Fruit fly (Drosophila melanogaster) whole organism, wandering third instar larva: ENCODE results near the gene CG5934.

Experiments
- Abd-B ChIP-seq: fragments of >200 bp; optimal IDR thresholded peaks from 2 replicates; lab custom pipeline; 2017; ENCODE audit warnings: missing biosample characterization, missing genetic modification characterization
- CG32264 ChIP-seq: fragments of 200-800 bp; sonication (Bioruptor generic); optimal IDR thresholded peaks from 2 replicates; lab custom pipeline; 2016; ENCODE audit warnings: missing biosample characterization, missing genetic modification characterization
- CrebA ChIP-seq: fragments of 200-800 bp; sonication (Bioruptor generic); optimal IDR thresholded peaks from 2 replicates; lab custom pipeline; 2016; ENCODE audit warnings: missing biosample characterization, mild to moderate bottlenecking, missing genetic modification characterization, borderline replicate concordance
- Dfd ChIP-seq: fragments of >200 bp; optimal IDR thresholded peaks from 2 replicates; lab custom pipeline; 2017; ENCODE audit warnings: missing biosample characterization, missing genetic modification characterization
- Myc ChIP-seq: fragments of >200 bp; optimal IDR thresholded peaks from 2 replicates; lab custom pipeline; 2017
- OdsH ChIP-seq: fragments of 200-800 bp; sonication (Bioruptor generic); optimal IDR thresholded peaks from 2 replicates; lab custom pipeline; 2016; ENCODE audit warnings: missing biosample characterization, mild to moderate bottlenecking, missing genetic modification characterization
- Rel ChIP-seq, 2 experiments: fragments of 200-800 bp; sonication (Bioruptor generic) in 1 of 2; optimal IDR thresholded peaks; 2 replicates in 1 of 2; 3 replicates in 1 of 2; lab custom pipeline; 2016 to 2019; ENCODE audit warnings: mild to moderate bottlenecking in 2 of 2, missing biosample characterization in 2 of 2, missing genetic modification characterization in 2 of 2, moderate library complexity in 1 of 2
- br ChIP-seq: fragments of 200-800 bp; sonication (Bioruptor generic); optimal IDR thresholded peaks from 2 replicates; lab custom pipeline; 2016; ENCODE audit warnings: missing biosample characterization, missing genetic modification characterization
- dmrt93B ChIP-seq: fragments of 200-800 bp; sonication (Bioruptor generic); optimal IDR thresholded peaks from 2 replicates; lab custom pipeline; 2018; ENCODE audit warnings: missing biosample characterization, mild to moderate bottlenecking, missing genetic modification characterization
- fru ChIP-seq: fragments of 200-800 bp; sonication (Bioruptor generic); optimal IDR thresholded peaks from 3 replicates; lab custom pipeline; 2016; ENCODE audit warnings: missing biosample characterization, mild to moderate bottlenecking, missing genetic modification characterization
- pan ChIP-seq: fragments of >200 bp; optimal IDR thresholded peaks from 2 replicates; lab custom pipeline; 2017
- psq ChIP-seq: fragments of 200-800 bp; sonication (Bioruptor generic); optimal IDR thresholded peaks from 3 replicates; lab custom pipeline; 2017; ENCODE audit warnings: missing biosample characterization, mild to moderate bottlenecking, missing genetic modification characterization, moderate library complexity

- TF ChIP-seq CrebA (GFP tag; lab: Kevin White, UChicago): no peak
- TF ChIP-seq br (GFP tag; lab: Kevin White, UChicago): no peak
- TF ChIP-seq dmrt93B (GFP tag; lab: Kevin White, UChicago): no peak
- no peak for TF ChIP-seq Dfd
- no peak for TF ChIP-seq CG32264
- TF ChIP-seq OdsH (GFP tag; lab: Kevin White, UChicago): no peak
- no peak for TF ChIP-seq psq
- TF ChIP-seq Rel (GFP tag; optimal IDR thresholded peaks at IDR 0.05; lab: Kevin White, UChicago): no peak
- no peak for TF ChIP-seq Rel (tag; optimal IDR thresholded peaks at IDR 0.05; lab: Kevin White, UChicago)
- no peak for TF ChIP-seq fru (GFP tag; lab: Kevin White, UChicago)
- TF ChIP-seq Abd-B (GFP tag; lab: Kevin White, UChicago): no peak
- no peak for TF ChIP-seq Myc (lab: Kevin White, UChicago)
- no peak for TF ChIP-seq pan (lab: Kevin White, UChicago)
These were observed 22.6 kb upstream of the CG5934 start, which contains the start of the genes TTLL6B and TfIIA-L for dm6 chr3R:27250907-27251306.
